Worm (Caenorhabditis elegans) whole organism, late embryonic: ENCODE results near the gene dnc-1.

Source experiments
- C08G9.2 ChIP-seq: sonication (generic microtip); optimal IDR thresholded peaks from 2 replicates; lab custom pipeline; 2016; ENCODE audit warnings: mild to moderate bottlenecking, missing genetic modification characterization, moderate library complexity, missing compliant biosample characterization
- C38D4.7 ChIP-seq: fragments of 200-800 bp; sonication (Bioruptor generic); optimal IDR thresholded peaks from 2 replicates; lab custom pipeline; 2018; ENCODE audit warnings: mild to moderate bottlenecking, missing genetic modification characterization, moderate library complexity, missing compliant biosample characterization
- K02D7.2 ChIP-seq: sonication (generic microtip); optimal IDR thresholded peaks from 2 replicates; lab custom pipeline; 2017; ENCODE audit warnings: mild to moderate bottlenecking, missing genetic modification characterization, missing compliant biosample characterization
- ahr-1 ChIP-seq: sonication (generic microtip); optimal IDR thresholded peaks from 2 replicates; lab custom pipeline; 2016; ENCODE audit warnings: missing genetic modification characterization, missing compliant biosample characterization
- ama-1 ChIP-seq: fragments of 150-350 bp; optimal IDR thresholded peaks from 2 replicates; lab custom pipeline; 2014
- ceh-2 ChIP-seq: sonication (generic microtip); optimal IDR thresholded peaks from 2 replicates; lab custom pipeline; 2016; ENCODE audit warnings: missing genotype, missing genetic modification characterization, missing compliant biosample characterization
- ceh-22 ChIP-seq: sonication (generic microtip); optimal IDR thresholded peaks from 2 replicates; lab custom pipeline; 2017; ENCODE audit warnings: missing biosample characterization, missing genetic modification characterization
- ceh-24 ChIP-seq: sonication (generic microtip); optimal IDR thresholded peaks from 2 replicates; lab custom pipeline; 2016; ENCODE audit warnings: mild to moderate bottlenecking, missing genetic modification characterization, missing compliant biosample characterization
- ceh-31 ChIP-seq: sonication (generic microtip); optimal IDR thresholded peaks from 2 replicates; lab custom pipeline; 2016; ENCODE audit warnings: missing genetic modification characterization, missing compliant biosample characterization
- ceh-34 ChIP-seq: sonication (generic microtip); optimal IDR thresholded peaks from 2 replicates; lab custom pipeline; 2016; ENCODE audit warnings: mild to moderate bottlenecking, missing genetic modification characterization, missing compliant biosample characterization
- ceh-45 ChIP-seq: fragments of 200-800 bp; sonication (Bioruptor generic); IDR thresholded peaks from 2 replicates; pipeline ENCODE4 v1.3.6; 2022; ENCODE audit warnings: missing genetic modification reagents, missing genetic modification characterization, missing compliant biosample characterization
- ceh-9 ChIP-seq: sonication (generic microtip); optimal IDR thresholded peaks from 2 replicates; lab custom pipeline; 2016; ENCODE audit warnings: mild to moderate bottlenecking, missing genetic modification characterization, inconsistent platforms, missing compliant biosample characterization
- che-1 ChIP-seq: sonication (generic microtip); optimal IDR thresholded peaks from 2 replicates; lab custom pipeline; 2016; ENCODE audit warnings: mild to moderate bottlenecking, missing genetic modification characterization, missing compliant biosample characterization
- elt-2 ChIP-seq: sonication (generic microtip); optimal IDR thresholded peaks from 2 replicates; lab custom pipeline; 2016; ENCODE audit warnings: missing genetic modification reagents, missing genetic modification characterization, missing compliant biosample characterization
- elt-4 ChIP-seq: sonication (generic microtip); optimal IDR thresholded peaks from 2 replicates; lab custom pipeline; 2016; ENCODE audit warnings: missing genetic modification characterization, missing compliant biosample characterization
- ets-4 ChIP-seq: sonication (generic microtip); optimal IDR thresholded peaks from 2 replicates; lab custom pipeline; 2016; ENCODE audit warnings: missing genetic modification characterization, missing compliant biosample characterization
- gmeb-2 ChIP-seq: sonication (generic microtip); optimal IDR thresholded peaks from 2 replicates; lab custom pipeline; 2016; ENCODE audit warnings: missing genetic modification characterization, inconsistent platforms, missing compliant biosample characterization
- hlh-13 ChIP-seq: fragments of 200-800 bp; sonication (Bioruptor generic); optimal IDR thresholded peaks from 2 replicates; lab custom pipeline; 2018; ENCODE audit warnings: mild to moderate bottlenecking, missing genetic modification characterization, missing compliant biosample characterization
- hlh-30 ChIP-seq: sonication (generic microtip); optimal IDR thresholded peaks from 2 replicates; lab custom pipeline; 2017; ENCODE audit warnings: antibody characterized with exemption, missing genetic modification characterization, missing compliant biosample characterization; ENCODE audit not compliant: insufficient read depth
- hlh-6 ChIP-seq: sonication (generic microtip); optimal IDR thresholded peaks from 2 replicates; lab custom pipeline; 2016; ENCODE audit warnings: missing genotype, missing genetic modification characterization, missing compliant biosample characterization
- hlh-8 ChIP-seq: sonication (generic microtip); optimal IDR thresholded peaks from 2 replicates; lab custom pipeline; 2016; ENCODE audit warnings: missing genotype, missing genetic modification characterization, missing compliant biosample characterization
- madf-2 ChIP-seq: sonication (generic microtip); optimal IDR thresholded peaks from 2 replicates; lab custom pipeline; 2017; ENCODE audit warnings: missing genetic modification characterization, missing compliant biosample characterization
- nhr-232 ChIP-seq: sonication (generic microtip); optimal IDR thresholded peaks from 2 replicates; lab custom pipeline; 2016; ENCODE audit warnings: missing genetic modification characterization, missing compliant biosample characterization
- npax-4 ChIP-seq: sonication (generic microtip); optimal IDR thresholded peaks from 2 replicates; lab custom pipeline; 2016; ENCODE audit warnings: missing genetic modification characterization, missing compliant biosample characterization
- odd-2 ChIP-seq: sonication (generic microtip); optimal IDR thresholded peaks from 2 replicates; lab custom pipeline; 2017; ENCODE audit warnings: antibody characterized with exemption, mild to moderate bottlenecking, missing genetic modification characterization, missing compliant biosample characterization
- pqm-1 ChIP-seq: sonication (generic microtip); optimal IDR thresholded peaks from 2 replicates; lab custom pipeline; 2016; ENCODE audit warnings: missing genetic modification characterization, missing compliant biosample characterization
- ref-2 ChIP-seq: sonication (generic microtip); optimal IDR thresholded peaks from 2 replicates; lab custom pipeline; 2016; ENCODE audit warnings: missing genetic modification characterization, missing compliant biosample characterization
- rnt-1 ChIP-seq: sonication (generic microtip); optimal IDR thresholded peaks from 2 replicates; lab custom pipeline; 2016; ENCODE audit warnings: missing genetic modification characterization, missing compliant biosample characterization
- sox-4 ChIP-seq: sonication (generic microtip); optimal IDR thresholded peaks from 2 replicates; lab custom pipeline; 2017; ENCODE audit warnings: mild to moderate bottlenecking, missing genetic modification characterization, inconsistent platforms, missing compliant biosample characterization
- tbx-7 ChIP-seq: sonication (generic microtip); optimal IDR thresholded peaks from 2 replicates; lab custom pipeline; 2016; ENCODE audit warnings: missing genotype, missing genetic modification characterization, missing compliant biosample characterization
- unc-3 ChIP-seq, 2 experiments: fragments of 200-800 bp in 1 of 2; sonication (Bioruptor generic) in 1 of 2; sonication (generic microtip) in 1 of 2; conservative IDR thresholded peaks in 1 of 2; optimal IDR thresholded peaks in 1 of 2; 2 replicates each; pipeline versions ENCODE4 v1.3.6 to Lab custom; 2016 to 2022; ENCODE audit warnings: missing compliant biosample characterization in 2 of 2, missing genetic modification characterization in 2 of 2, missing genetic modification reagents in 1 of 2
- unc-55 ChIP-seq: sonication (generic microtip); optimal IDR thresholded peaks from 2 replicates; lab custom pipeline; 2017; ENCODE audit warnings: missing biosample characterization, missing genetic modification reagents, missing genetic modification characterization
- zip-5 ChIP-seq: sonication (generic microtip); optimal IDR thresholded peaks from 2 replicates; lab custom pipeline; 2016; ENCODE audit warnings: missing genetic modification characterization, missing compliant biosample characterization

The dnc-1 gene

ce11 chrIV:10891993-10892392 lies 41.0 kb downstream of the dnc-1 start, which contains the start of gene srlf-12:
Gene srlf-12 (minus strand): TSS chrIV:10892093.
- TF ChIP-seq ama-1 (lab: Kevin White, UChicago) (no peak), hlh-30 (tag; lab: Kevin White, UChicago) (no peak), ets-4 (tag; lab: Kevin White, UChicago) (no peak), unc-3 (GFP tag; conservative IDR thresholded peaks at IDR 0.05; lab: Robert Waterston, UW) (no peak), unc-3 (tag; optimal IDR thresholded peaks at IDR 0.05; lab: Kevin White, UChicago) (no peak), ceh-31 (tag; lab: Kevin White, UChicago) (no peak), zip-5 (no peak), elt-2 (tag; lab: Kevin White, UChicago) (no peak), che-1 (no peak), ceh-45 (no peak), nhr-232 (tag; lab: Kevin White, UChicago) (no peak), ceh-24 (tag; lab: Kevin White, UChicago) (no peak), ceh-34 (tag; lab: Kevin White, UChicago) (no peak), C08G9.2 (tag; lab: Kevin White, UChicago) (no peak), madf-2 (no peak)

DNA sequence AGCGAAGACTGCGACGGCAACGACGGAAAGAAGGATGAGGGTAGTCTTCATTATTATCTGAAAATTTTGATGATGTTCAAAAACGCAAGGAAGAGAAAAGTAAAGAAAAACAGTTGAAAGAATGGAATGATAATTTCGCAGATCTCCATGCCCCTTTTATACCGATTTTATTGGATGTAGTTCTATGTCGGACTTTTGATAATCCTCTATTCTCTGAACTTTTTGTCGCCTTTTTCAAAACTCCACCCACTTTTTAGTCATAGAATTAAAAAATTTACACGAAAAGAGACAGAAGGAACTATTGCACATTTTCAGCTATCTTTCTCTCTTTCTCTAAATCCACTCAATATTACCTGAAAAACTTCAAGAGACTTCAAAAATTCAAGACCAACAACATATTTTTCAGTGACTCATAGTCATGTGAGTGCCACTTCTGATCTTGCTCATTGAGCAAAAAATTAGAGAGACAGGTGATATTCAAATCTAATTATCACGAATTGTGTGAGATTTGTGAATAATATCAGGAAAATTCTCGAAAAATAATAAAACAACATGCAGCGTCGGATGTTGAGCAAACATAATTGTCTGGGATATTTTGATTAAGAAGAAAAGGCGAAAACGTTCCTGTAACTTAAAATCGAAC lies 43.1 kb downstream of the dnc-1 start, which contains the start of gene F13E9.15:
Gene F13E9.15, minus strand, starts transcription at position 51 of the 643 bp plus-strand sequence.
- no peak for TF ChIP-seq odd-2 (tag; lab: Kevin White, UChicago)
- TF ChIP-seq sox-4 (tag; lab: Kevin White, UChicago) = no peak
- TF ChIP-seq K02D7.2 (tag; lab: Kevin White, UChicago) = no peak
- no peak for TF ChIP-seq rnt-1 (tag; lab: Kevin White, UChicago)
- TF ChIP-seq, all 69 proteins: peak for 0

DNA sequence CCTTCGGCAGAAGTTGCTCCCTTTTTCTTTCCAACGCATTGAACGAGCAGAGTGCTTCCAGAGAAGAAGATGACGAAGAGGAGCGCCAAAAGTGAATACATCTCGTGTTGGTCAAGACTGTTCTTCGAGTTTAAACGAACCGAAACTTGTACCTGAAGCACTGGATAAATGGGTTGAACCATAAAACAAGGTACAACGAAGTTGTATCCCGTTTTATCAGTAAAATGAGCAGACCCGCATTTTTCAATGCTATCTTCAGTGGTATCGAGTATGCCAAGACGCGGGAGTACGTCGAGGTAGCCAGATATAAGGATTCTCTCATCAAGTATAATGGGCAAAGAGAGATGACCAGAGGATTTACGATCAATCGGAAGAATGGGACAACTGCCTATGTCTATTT lies 45.7 kb downstream of the dnc-1 start, which contains the start of gene F13E9.16:
Gene F13E9.16, minus strand, starts transcription at position 101 of the 400 bp plus-strand sequence.
- TF ChIP-seq tbx-7 (tag; lab: Kevin White, UChicago) = no peak
- no peak for TF ChIP-seq elt-2 (tag; lab: Kevin White, UChicago)
- TF ChIP-seq gmeb-2 (tag; lab: Kevin White, UChicago) = no peak
- TF ChIP-seq hlh-8 (tag; lab: Kevin White, UChicago) = no peak
- TF ChIP-seq unc-55 (GFP tag; lab: Kevin White, UChicago) = no peak
- no peak for TF ChIP-seq C38D4.7
- no peak for TF ChIP-seq ceh-45
- TF ChIP-seq ama-1 (lab: Kevin White, UChicago) = no peak
- no peak for TF ChIP-seq ref-2 (tag; lab: Kevin White, UChicago)
- no peak for TF ChIP-seq pqm-1
- no peak for TF ChIP-seq ceh-24 (tag; lab: Kevin White, UChicago)
- TF ChIP-seq K02D7.2 (tag; lab: Kevin White, UChicago) = no peak
- no peak for TF ChIP-seq zip-5

DNA sequence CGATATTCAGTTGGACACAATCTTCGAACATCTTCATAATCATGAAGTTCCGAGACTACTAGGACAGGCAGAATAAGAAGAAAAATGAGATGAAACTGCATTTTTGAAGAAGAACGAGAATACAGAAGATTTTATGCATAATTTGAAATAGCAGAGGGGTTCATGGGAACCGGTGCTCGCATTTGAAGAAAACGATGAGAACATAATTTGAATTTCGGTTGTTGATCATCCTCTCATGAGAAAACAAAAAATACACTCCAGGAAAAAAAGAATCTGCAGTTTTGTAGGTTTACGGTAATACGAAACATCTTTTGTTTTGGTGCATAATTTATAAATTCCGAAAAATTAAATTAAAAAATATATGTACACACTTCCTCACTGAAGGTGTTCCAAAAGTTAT lies 47.1 kb downstream of the dnc-1 start, which contains the start of gene srlf-11:
Gene srlf-11, minus strand, starts transcription at position 101 of the 400 bp plus-strand sequence.
- TF ChIP-seq ceh-9 (no peak), npax-4 (tag; lab: Kevin White, UChicago) (no peak), ets-4 (tag; lab: Kevin White, UChicago) (no peak), pqm-1 (no peak)
- TF ChIP-seq, all 69 proteins: peak for 0

DNA sequence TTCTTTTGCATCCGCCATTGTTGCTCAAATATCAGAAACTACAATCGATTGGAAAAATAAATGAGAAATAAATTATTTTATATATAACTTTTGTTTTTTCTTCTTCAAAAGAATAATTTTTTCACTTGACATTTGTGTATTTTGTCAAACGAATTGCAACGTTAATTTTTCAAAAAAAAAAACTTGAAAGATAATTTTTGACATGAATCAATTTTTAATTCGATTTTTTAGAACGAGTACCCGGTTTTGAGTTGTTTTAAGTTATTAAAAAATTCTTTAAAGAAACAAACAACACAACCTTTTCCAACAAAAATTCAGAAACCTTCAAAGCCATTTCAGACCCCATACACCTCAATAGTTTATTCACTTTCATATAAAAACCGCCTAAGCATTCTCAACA lies 48.7 kb downstream of the dnc-1 start, which contains the start of gene F13E9.5:
Gene F13E9.5, minus strand, starts transcription at position 101 of the 400 bp plus-strand sequence.
- no peak for TF ChIP-seq ceh-22 (tag; lab: Kevin White, UChicago)
- TF ChIP-seq hlh-13 = no peak
- no peak for TF ChIP-seq ahr-1 (tag; lab: Kevin White, UChicago)
- no peak for TF ChIP-seq zip-5
- no peak for TF ChIP-seq gmeb-2 (tag; lab: Kevin White, UChicago)
- TF ChIP-seq elt-4 (tag; lab: Kevin White, UChicago) = no peak
- no peak for TF ChIP-seq ceh-31 (tag; lab: Kevin White, UChicago)
- TF ChIP-seq hlh-6 (tag; lab: Kevin White, UChicago) = no peak
- TF ChIP-seq che-1 = no peak
- TF ChIP-seq ama-1 (lab: Kevin White, UChicago) = no peak
- no peak for TF ChIP-seq ceh-2 (tag; lab: Kevin White, UChicago)
